Worm (Caenorhabditis elegans) whole organism, L1 larva: ENCODE measurements around the gene sprr-3.

Experiments used
- C16A3.4 ChIP-seq: fragments of 150-350 bp; optimal IDR thresholded peaks from 2 replicates; lab custom pipeline; 2014; ENCODE audit warnings: missing biosample characterization, missing genetic modification characterization
- Y116A8C.19 ChIP-seq: sonication (generic microtip); optimal IDR thresholded peaks from 2 replicates; lab custom pipeline; 2016; ENCODE audit warnings: missing compliant biosample characterization, missing genetic modification characterization, borderline replicate concordance
- alr-1 ChIP-seq: fragments of 200-800 bp; sonication (Bioruptor generic); optimal IDR thresholded peaks from 2 replicates; lab custom pipeline; 2018; ENCODE audit warnings: borderline replicate concordance, mild to moderate bottlenecking, missing genetic modification characterization, missing compliant biosample characterization
- ama-1 ChIP-seq: fragments of 150-350 bp; optimal IDR thresholded peaks from 2 replicates; lab custom pipeline; 2014
- ceh-8 ChIP-seq: fragments of 200-800 bp; sonication (Bioruptor generic); optimal IDR thresholded peaks from 2 replicates; lab custom pipeline; 2018; ENCODE audit warnings: mild to moderate bottlenecking, missing genetic modification characterization, moderate library complexity, missing compliant biosample characterization
- ceh-88 ChIP-seq: fragments of 200-800 bp; sonication (Bioruptor generic); IDR thresholded peaks from 2 replicates; pipeline ENCODE4 v1.3.6; 2022; ENCODE audit warnings: missing genetic modification characterization, missing compliant biosample characterization
- ceh-90 ChIP-seq: sonication (generic microtip); optimal IDR thresholded peaks from 2 replicates; lab custom pipeline; 2016; ENCODE audit warnings: missing genetic modification characterization, missing compliant biosample characterization
- dpl-1 ChIP-seq, 3 experiments: fragments of 150-350 bp in 2 of 3; sonication (generic microtip) in 1 of 3; optimal IDR thresholded peaks; 2 replicates each; lab custom pipeline; 2014 to 2017; ENCODE audit warnings: missing biosample characterization in 3 of 3, missing genetic modification characterization in 3 of 3, missing genetic modification reagents in 3 of 3
- efl-3 ChIP-seq: fragments of 200-800 bp; sonication (Bioruptor generic); optimal IDR thresholded peaks from 2 replicates; lab custom pipeline; 2018; ENCODE audit warnings: mild to moderate bottlenecking, missing genetic modification characterization, missing compliant biosample characterization
- egl-13 ChIP-seq: sonication (generic microtip); optimal IDR thresholded peaks from 2 replicates; lab custom pipeline; 2016; ENCODE audit warnings: missing genotype, missing genetic modification reagents, missing genetic modification characterization, missing compliant biosample characterization
- egl-27 ChIP-seq, 2 experiments: fragments of 150-350 bp in 1 of 2; sonication (generic microtip); optimal IDR thresholded peaks; 3 replicates each; lab custom pipeline; 2017 to 2018; ENCODE audit warnings: missing biosample characterization in 2 of 2, missing genetic modification characterization in 2 of 2, missing genetic modification reagents in 2 of 2
- fkh-10 ChIP-seq: sonication (generic microtip); optimal IDR thresholded peaks from 2 replicates; lab custom pipeline; 2017; ENCODE audit warnings: missing biosample characterization, missing genetic modification reagents, missing genetic modification characterization
- grh-1 ChIP-seq: fragments of 200-800 bp; sonication (Bioruptor generic); IDR thresholded peaks from 2 replicates; pipeline ENCODE4 v1.3.6; 2022; ENCODE audit warnings: missing genetic modification reagents, missing genetic modification characterization, missing compliant biosample characterization
- hlh-17 ChIP-seq: fragments of 200-800 bp; sonication (Bioruptor generic); optimal IDR thresholded peaks from 2 replicates; lab custom pipeline; 2018; ENCODE audit warnings: missing genetic modification characterization, mild to moderate bottlenecking, missing compliant biosample characterization, moderate library complexity, borderline replicate concordance
- hlh-4 ChIP-seq: sonication (generic microtip); optimal IDR thresholded peaks from 2 replicates; lab custom pipeline; 2016; ENCODE audit warnings: mild to moderate bottlenecking, missing genetic modification characterization, missing compliant biosample characterization
- isw-1 ChIP-seq: fragments of 200-800 bp; sonication (Bioruptor generic); IDR thresholded peaks from 2 replicates; pipeline ENCODE4 v1.3.6; 2022; ENCODE audit warnings: missing genetic modification characterization, missing compliant biosample characterization
- lin-13 ChIP-seq: fragments of 150-350 bp; optimal IDR thresholded peaks from 2 replicates; lab custom pipeline; 2014; ENCODE audit warnings: missing biosample characterization, missing genetic modification reagents, missing genetic modification characterization
- lin-14 ChIP-seq: fragments of 200-800 bp; sonication (Bioruptor generic); optimal IDR thresholded peaks from 2 replicates; lab custom pipeline; 2018; ENCODE audit warnings: mild to moderate bottlenecking, missing genetic modification characterization, moderate library complexity, missing compliant biosample characterization
- lin-39 ChIP-seq: fragments of 150-350 bp; optimal IDR thresholded peaks from 2 replicates; lab custom pipeline; 2014; ENCODE audit warnings: missing biosample characterization, missing genetic modification reagents, missing genetic modification characterization
- lsy-2 ChIP-seq, 2 experiments: fragments of 150-350 bp; optimal IDR thresholded peaks; 2 replicates each; lab custom pipeline; 2014; ENCODE audit warnings: missing biosample characterization in 2 of 2, missing genetic modification characterization in 2 of 2
- mab-9 ChIP-seq: fragments of 200-800 bp; sonication (Bioruptor generic); IDR thresholded peaks from 2 replicates; pipeline ENCODE4 v1.3.6; 2022; ENCODE audit warnings: missing genetic modification reagents, missing genetic modification characterization, missing compliant biosample characterization
- mdl-1 ChIP-seq, 2 experiments: fragments of 150-350 bp; optimal IDR thresholded peaks; 2 replicates each; lab custom pipeline; 2014 to 2017; ENCODE audit warnings: missing biosample characterization in 2 of 2, missing genetic modification characterization in 2 of 2, inconsistent platforms in 1 of 2
- mef-2 ChIP-seq: fragments of 150-350 bp; optimal IDR thresholded peaks from 2 replicates; lab custom pipeline; 2014; ENCODE audit warnings: missing biosample characterization, missing genetic modification characterization
- nhr-11 ChIP-seq: fragments of 150-350 bp; optimal IDR thresholded peaks from 2 replicates; lab custom pipeline; 2014; ENCODE audit warnings: missing biosample characterization, missing genetic modification characterization
- nhr-12 ChIP-seq: sonication (generic microtip); optimal IDR thresholded peaks from 2 replicates; lab custom pipeline; 2017; ENCODE audit warnings: missing biosample characterization, missing genetic modification characterization
- nhr-20 ChIP-seq: sonication (generic microtip); optimal IDR thresholded peaks from 2 replicates; lab custom pipeline; 2016; ENCODE audit warnings: mild to moderate bottlenecking, missing genetic modification characterization, missing compliant biosample characterization
- nhr-47 ChIP-seq: sonication (generic microtip); optimal IDR thresholded peaks from 2 replicates; lab custom pipeline; 2016; ENCODE audit warnings: mild to moderate bottlenecking, missing genetic modification characterization, moderate library complexity, missing compliant biosample characterization
- nhr-77 ChIP-seq: fragments of 150-350 bp; optimal IDR thresholded peaks from 2 replicates; lab custom pipeline; 2014; ENCODE audit warnings: missing biosample characterization, missing genetic modification characterization
- nhr-85 ChIP-seq: sonication (generic microtip); peaks from one replicate; lab custom pipeline; 2016; ENCODE audit warnings: missing genetic modification characterization, inconsistent platforms, missing compliant biosample characterization
- sox-4 ChIP-seq: sonication (generic microtip); optimal IDR thresholded peaks from 2 replicates; lab custom pipeline; 2016; ENCODE audit warnings: missing genetic modification characterization, missing compliant biosample characterization
- sptf-1 ChIP-seq: fragments of 150-350 bp; optimal IDR thresholded peaks from 2 replicates; lab custom pipeline; 2014; ENCODE audit warnings: missing biosample characterization, missing genetic modification characterization
- sup-37 ChIP-seq: fragments of 200-800 bp; sonication (Bioruptor generic); optimal IDR thresholded peaks from 2 replicates; lab custom pipeline; 2018; ENCODE audit warnings: mild to moderate bottlenecking, missing genetic modification characterization, missing compliant biosample characterization
- swsn-7 ChIP-seq: sonication (generic microtip); optimal IDR thresholded peaks from 2 replicates; lab custom pipeline; 2016; ENCODE audit warnings: missing genetic modification characterization, missing compliant biosample characterization
- unc-130 ChIP-seq: fragments of 150-350 bp; optimal IDR thresholded peaks from 2 replicates; lab custom pipeline; 2017; ENCODE audit warnings: missing biosample characterization, missing genetic modification characterization, inconsistent platforms
- unc-30 ChIP-seq: sonication (generic microtip); optimal IDR thresholded peaks from 2 replicates; lab custom pipeline; 2017; ENCODE audit warnings: missing biosample characterization, missing genetic modification characterization
- unc-62 ChIP-seq: fragments of 150-350 bp; optimal IDR thresholded peaks from 2 replicates; lab custom pipeline; 2014; ENCODE audit warnings: missing biosample characterization, missing genetic modification reagents, missing genetic modification characterization
- unc-86 ChIP-seq: sonication (generic microtip); optimal IDR thresholded peaks from 2 replicates; lab custom pipeline; 2016; ENCODE audit warnings: missing genetic modification characterization, missing compliant biosample characterization
- unc-98 ChIP-seq: fragments of 200-800 bp; sonication (Bioruptor generic); IDR thresholded peaks from 2 replicates; pipeline ENCODE4 v1.3.6; 2022; ENCODE audit warnings: missing genetic modification characterization, missing compliant biosample characterization
- vab-15 ChIP-seq: sonication (generic microtip); optimal IDR thresholded peaks from 2 replicates; lab custom pipeline; 2017; ENCODE audit warnings: missing genotype, mild to moderate bottlenecking, missing genetic modification characterization, missing compliant biosample characterization
- xbp-1 ChIP-seq: sonication (generic microtip); optimal IDR thresholded peaks from 2 replicates; lab custom pipeline; 2016; ENCODE audit warnings: missing genetic modification characterization, missing compliant biosample characterization

The sprr-3 gene

DNA sequence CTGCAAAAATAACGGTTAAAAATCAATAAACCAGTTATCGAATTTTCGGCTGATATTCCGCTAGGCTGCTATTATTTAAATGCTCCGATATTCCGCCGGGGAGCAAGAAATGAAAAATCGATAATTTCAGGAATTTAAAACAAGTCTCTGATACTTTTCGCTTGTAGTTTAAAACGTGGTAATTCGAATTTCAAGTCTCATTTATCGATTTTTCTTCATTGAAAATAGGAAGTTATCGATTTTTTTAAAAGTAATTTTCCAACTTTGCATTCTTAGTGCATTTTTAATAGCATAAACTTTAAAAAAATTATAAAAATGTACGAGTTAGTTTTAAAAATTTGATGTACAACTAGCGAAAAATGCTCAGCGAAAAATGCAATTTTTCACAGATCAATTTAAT, 10.2 kb downstream of the sprr-3 start:
- no peak for TF ChIP-seq nhr-20
- TF ChIP-seq mab-9 (GFP tag; lab: Robert Waterston, UW): no peak
- TF ChIP-seq ama-1 (lab: Kevin White, UChicago): no peak
- TF ChIP-seq sup-37 (GFP tag; lab: Kevin White, UChicago): no peak
- TF ChIP-seq hlh-4 (tag; lab: Kevin White, UChicago): no peak
- no peak for TF ChIP-seq ceh-90 (tag; lab: Kevin White, UChicago)
- no peak for TF ChIP-seq nhr-11
- no peak for TF ChIP-seq efl-3

- no peak for TF ChIP-seq unc-86 (tag; lab: Kevin White, UChicago)
- no peak for TF ChIP-seq unc-130 (tag; lab: Kevin White, UChicago)
- TF ChIP-seq unc-30 (tag; lab: Kevin White, UChicago): no peak
- TF ChIP-seq Y116A8C.19: no peak
- no peak for TF ChIP-seq fkh-10 (GFP tag; lab: Kevin White, UChicago)
- no peak for TF ChIP-seq C16A3.4 (tag; lab: Kevin White, UChicago)
- no peak for TF ChIP-seq lin-14
- no peak for TF ChIP-seq nhr-47 (tag; lab: Kevin White, UChicago)
- no peak for TF ChIP-seq nhr-11
- TF ChIP-seq swsn-7 (tag; lab: Kevin White, UChicago): no peak
- TF ChIP-seq ceh-88: no peak
- no peak for TF ChIP-seq dpl-1 (GFP tag; optimal IDR thresholded peaks at IDR 0.05; lab: Kevin White, UChicago)
- no peak for TF ChIP-seq mef-2 (tag; lab: Kevin White, UChicago)
- TF ChIP-seq isw-1 (GFP tag; lab: Robert Waterston, UW): no peak
- no peak for TF ChIP-seq ceh-8
Measured at ce11 chrIV:2552855-2553254, 10.8 kb downstream of the sprr-3 start.

ce11 chrIV:2556211-2556610, 14.1 kb downstream of the sprr-3 start:
- no peak for TF ChIP-seq vab-15 (tag; lab: Kevin White, UChicago)
- TF ChIP-seq nhr-77 (tag; lab: Kevin White, UChicago): no peak
- TF ChIP-seq lsy-2 (tag; optimal IDR thresholded peaks at IDR 0.05; lab: Kevin White, UChicago): no peak
- no peak for TF ChIP-seq unc-62 (GFP tag; lab: Kevin White, UChicago)
- TF ChIP-seq unc-86 (tag; lab: Kevin White, UChicago): no peak
- TF ChIP-seq dpl-1 (GFP tag; optimal IDR thresholded peaks at IDR 0.05; lab: Kevin White, UChicago): no peak
- no peak for TF ChIP-seq ama-1 (lab: Kevin White, UChicago)
- TF ChIP-seq ceh-88: no peak
- TF ChIP-seq egl-27 (tag; optimal IDR thresholded peaks at IDR 0.05; lab: Kevin White, UChicago): no peak
- TF ChIP-seq hlh-17: no peak
- TF ChIP-seq nhr-85 (tag; lab: Kevin White, UChicago): no peak
- TF ChIP-seq Y116A8C.19: no peak
- no peak for TF ChIP-seq alr-1 (tag; lab: Kevin White, UChicago)
- no peak for TF ChIP-seq nhr-12 (tag; lab: Kevin White, UChicago)
- no peak for TF ChIP-seq swsn-7 (tag; lab: Kevin White, UChicago)
- no peak for TF ChIP-seq unc-98 (GFP tag; lab: Robert Waterston, UW)
- TF ChIP-seq mdl-1 (tag; optimal IDR thresholded peaks at IDR 0.05; lab: Kevin White, UChicago): no peak

- no peak for TF ChIP-seq egl-13 (tag; lab: Kevin White, UChicago)
- no peak for TF ChIP-seq lin-14
- TF ChIP-seq lin-13 (GFP tag; lab: Kevin White, UChicago): no peak
- TF ChIP-seq mdl-1 (tag; optimal IDR thresholded peaks at IDR 0.05; lab: Kevin White, UChicago): no peak
- TF ChIP-seq grh-1 (GFP tag; lab: Robert Waterston, UW): no peak
- no peak for TF ChIP-seq lin-39
- no peak for TF ChIP-seq sptf-1 (tag; lab: Kevin White, UChicago)
- no peak for TF ChIP-seq xbp-1
- TF ChIP-seq sox-4 (tag; lab: Kevin White, UChicago): no peak
- TF ChIP-seq unc-86 (tag; lab: Kevin White, UChicago): no peak
- TF ChIP-seq unc-130 (tag; lab: Kevin White, UChicago): no peak
- TF ChIP-seq ceh-88: no peak
Measured at ce11 chrIV:2561358-2561757, 19.3 kb downstream of the sprr-3 start, which contains the start of gene Y69A2AR.46. Gene Y69A2AR.46 (plus strand): TSS chrIV:2561658.
